Fruit fly (Drosophila melanogaster): ENCODE data around the gene ogre.

DNA sequence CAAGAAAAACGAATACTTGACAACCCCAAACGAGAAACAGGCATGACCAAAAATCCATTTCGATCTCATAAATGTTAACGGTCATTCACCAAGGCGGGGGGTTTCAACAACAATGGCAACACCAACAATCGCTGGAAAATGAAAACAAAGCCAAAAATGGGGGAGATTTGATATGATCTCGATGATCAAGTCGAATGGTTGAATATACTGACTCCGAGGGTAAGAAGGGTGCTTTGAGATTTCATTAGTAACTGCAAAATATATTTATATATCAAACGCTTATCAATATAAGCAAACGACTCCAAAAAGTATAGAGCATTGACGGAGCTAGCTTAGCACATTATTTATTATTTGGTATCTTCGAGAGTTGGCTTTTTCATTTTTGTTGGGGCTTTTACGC lies 1.0 kb downstream of the ogre start:
- TF ChIP-seq CG6163 (GFP tag; IDR thresholded peaks at IDR 0.05), result no peak
- TF ChIP-seq lz (GFP tag; optimal IDR thresholded peaks at IDR 0.05), result peak; percentile 28
- TF ChIP-seq CG8632 (GFP tag; optimal IDR thresholded peaks at IDR 0.05), result no peak
- peak; percentile 59 for TF ChIP-seq svp (GFP tag)
- peak; percentile 20 for TF ChIP-seq Sox102F (GFP tag; optimal IDR thresholded peaks at IDR 0.05)
- no peak for TF ChIP-seq Ets96B (tag; optimal IDR thresholded peaks at IDR 0.05)
- TF ChIP-seq Lpt (GFP tag; optimal IDR thresholded peaks at IDR 0.05), result no peak
- no peak for TF ChIP-seq CG16779 (tag; optimal IDR thresholded peaks at IDR 0.05)
- TF ChIP-seq eg (GFP tag; IDR thresholded peaks at IDR 0.05), result no peak
- TF ChIP-seq OdsH (GFP tag; optimal IDR thresholded peaks at IDR 0.05), result no peak
- peak; percentile 47 for TF ChIP-seq topi (GFP tag; optimal IDR thresholded peaks at IDR 0.05)
- peak; percentile 71 for TF ChIP-seq Eip78C (GFP tag)
- no peak for TF ChIP-seq Gug (GFP tag; IDR thresholded peaks at IDR 0.05)
- peak; percentile 31 for TF ChIP-seq esn (GFP tag; optimal IDR thresholded peaks at IDR 0.05)
